Fruit fly (Drosophila melanogaster) whole organism, embryonic: ENCODE measurements around the gene CG10993.

ENCODE experiments used
- Adf1 ChIP-seq: fragments of 200-800 bp; sonication (Bioruptor generic); IDR thresholded peaks from 2 replicates; pipeline ENCODE4 v1.3.6; 2022; ENCODE audit warnings: missing biosample characterization, missing genetic modification characterization
- Awh ChIP-seq: fragments of 200-800 bp; sonication (Bioruptor generic); IDR thresholded peaks from 2 replicates; pipeline ENCODE4, ENCODE4 v1.3.6; 2022; ENCODE audit warnings: missing biosample characterization, missing genetic modification characterization
- CG10959 ChIP-seq: fragments of 200-800 bp; sonication (Bioruptor generic); IDR thresholded peaks from 2 replicates; pipeline ENCODE4 v1.3.6; 2022; ENCODE audit warnings: missing biosample characterization, missing genetic modification characterization
- CG12769 ChIP-seq: fragments of 200-800 bp; sonication (Bioruptor generic); optimal IDR thresholded peaks from 2 replicates; lab custom pipeline; 2019; ENCODE audit warnings: missing biosample characterization, mild to moderate bottlenecking, missing genetic modification characterization, moderate library complexity
- CG14441 ChIP-seq: fragments of 200-800 bp; sonication (Bioruptor generic); IDR thresholded peaks from 2 replicates; pipeline ENCODE4 v1.3.6; 2022; ENCODE audit warnings: missing biosample characterization, missing genetic modification characterization
- CG1529 ChIP-seq: fragments of 200-800 bp; sonication (Bioruptor generic); optimal IDR thresholded peaks from 3 replicates; lab custom pipeline; 2018; ENCODE audit warnings: missing biosample characterization, missing genetic modification characterization
- CG1603 ChIP-seq: fragments of 200-800 bp; sonication (Bioruptor generic); optimal IDR thresholded peaks from 2 replicates; lab custom pipeline; 2019; ENCODE audit warnings: missing biosample characterization, mild to moderate bottlenecking, missing genetic modification characterization, moderate library complexity
- CG17912 ChIP-seq: fragments of 200-800 bp; sonication (Bioruptor generic); optimal IDR thresholded peaks from 2 replicates; lab custom pipeline; 2018; ENCODE audit warnings: missing biosample characterization, mild to moderate bottlenecking, missing genetic modification characterization
- CG18262 ChIP-seq: fragments of 200-800 bp; optimal IDR thresholded peaks from 3 replicates; lab custom pipeline; 2019; ENCODE audit warnings: missing biosample characterization, mild to moderate bottlenecking, missing genetic modification characterization, moderate library complexity
- CG4328 ChIP-seq: fragments of 200-800 bp; sonication (Bioruptor generic); optimal IDR thresholded peaks from 3 replicates; lab custom pipeline; 2017; ENCODE audit warnings: missing biosample characterization, missing genetic modification reagents, missing genetic modification characterization
- CG4404 ChIP-seq: fragments of 200-800 bp; sonication (Bioruptor generic); IDR thresholded peaks from 2 replicates; pipeline ENCODE4 v1.3.6; 2022; ENCODE audit warnings: missing biosample characterization, missing genetic modification characterization
- CG4820 ChIP-seq: fragments of 200-800 bp; sonication (Bioruptor generic); optimal IDR thresholded peaks from 3 replicates; lab custom pipeline; 2016; ENCODE audit warnings: missing biosample characterization, missing genetic modification characterization
- CG6683 ChIP-seq: fragments of 200-800 bp; sonication (Bioruptor generic); optimal IDR thresholded peaks from 2 replicates; lab custom pipeline; 2017; ENCODE audit warnings: missing biosample characterization, mild to moderate bottlenecking, missing genetic modification characterization, missing genetic modification reagents
- CG7556 ChIP-seq: fragments of 200-800 bp; sonication (Bioruptor generic); optimal IDR thresholded peaks from 2 replicates; lab custom pipeline; 2017; ENCODE audit warnings: missing biosample characterization, mild to moderate bottlenecking, missing genetic modification characterization
- CG9797 ChIP-seq: fragments of 200-800 bp; sonication (Bioruptor generic); optimal IDR thresholded peaks from 3 replicates; lab custom pipeline; 2018; ENCODE audit warnings: missing biosample characterization, mild to moderate bottlenecking, missing genetic modification characterization
- D19B ChIP-seq: fragments of 200-800 bp; sonication (Bioruptor generic); optimal IDR thresholded peaks from 2 replicates; lab custom pipeline; 2017; ENCODE audit warnings: missing biosample characterization, mild to moderate bottlenecking, missing genetic modification characterization
- E2f1 ChIP-seq: fragments of 200-800 bp; sonication (Bioruptor generic); IDR thresholded peaks from 2 replicates; pipeline ENCODE4 v1.3.6; 2022; ENCODE audit warnings: missing biosample characterization, missing genetic modification characterization
- HHEX ChIP-seq: fragments of 200-800 bp; sonication (Bioruptor generic); optimal IDR thresholded peaks from 3 replicates; lab custom pipeline; 2017; ENCODE audit warnings: missing biosample characterization, mild to moderate bottlenecking, missing genetic modification characterization, missing genetic modification reagents
- HLH4C ChIP-seq: fragments of 200-800 bp; sonication (Bioruptor generic); IDR thresholded peaks from 3 replicates; pipeline ENCODE4 v1.3.6; 2022; ENCODE audit warnings: missing biosample characterization, missing genetic modification characterization; ENCODE audit not compliant: partially characterized antibody
- Mes4 ChIP-seq: fragments of 200-800 bp; sonication (Bioruptor generic); optimal IDR thresholded peaks from 2 replicates; lab custom pipeline; 2016; ENCODE audit warnings: missing biosample characterization, missing genetic modification characterization
- Myb ChIP-seq: fragments of 200-800 bp; sonication (Bioruptor generic); optimal IDR thresholded peaks from 2 replicates; lab custom pipeline; 2016; ENCODE audit warnings: missing biosample characterization, missing genetic modification characterization
- NC2α ChIP-seq: fragments of 200-800 bp; sonication (Bioruptor generic); optimal IDR thresholded peaks from 2 replicates; lab custom pipeline; 2016; ENCODE audit warnings: missing biosample characterization, missing genetic modification characterization
- NC2β ChIP-seq: fragments of 200-800 bp; sonication (Bioruptor generic); optimal IDR thresholded peaks from 2 replicates; lab custom pipeline; 2016; ENCODE audit warnings: missing biosample characterization, missing genetic modification characterization
- Scr ChIP-seq: fragments of 200-800 bp; sonication (Bioruptor generic); IDR thresholded peaks from 2 replicates; pipeline ENCODE4 v1.3.6; 2022; ENCODE audit warnings: missing biosample characterization, missing genetic modification characterization; ENCODE audit not compliant: partially characterized antibody
- Sox102F ChIP-seq: fragments of 200-800 bp; sonication (Bioruptor generic); optimal IDR thresholded peaks from 2 replicates; lab custom pipeline; 2018; ENCODE audit warnings: missing biosample characterization, mild to moderate bottlenecking, missing genetic modification characterization, moderate library complexity
- Stat92E ChIP-seq, 3 experiments: fragments of >200 bp in 2 of 3; fragments of 200-800 bp in 1 of 3; sonication (Bioruptor generic) in 1 of 3; optimal IDR thresholded peaks; 2 replicates each; lab custom pipeline; 2017 to 2019; ENCODE audit warnings: missing biosample characterization in 3 of 3, missing genetic modification characterization in 3 of 3, mild to moderate bottlenecking in 1 of 3, moderate library complexity in 1 of 3
- Xbp1 ChIP-seq: fragments of 200-800 bp; sonication (Bioruptor generic); optimal IDR thresholded peaks from 3 replicates; lab custom pipeline; 2016; ENCODE audit warnings: missing biosample characterization, mild to moderate bottlenecking, missing genetic modification characterization
- YL-1 ChIP-seq: fragments of 200-800 bp; sonication (Bioruptor generic); optimal IDR thresholded peaks from 3 replicates; lab custom pipeline; 2017; ENCODE audit warnings: missing biosample characterization, mild to moderate bottlenecking, missing genetic modification characterization
- ac ChIP-seq: fragments of 200-800 bp; sonication (Bioruptor generic); optimal IDR thresholded peaks from 3 replicates; lab custom pipeline; 2017; ENCODE audit warnings: missing biosample characterization, mild to moderate bottlenecking, missing genetic modification characterization
- bcd ChIP-seq: fragments of 200-800 bp; sonication (Bioruptor generic); optimal IDR thresholded peaks from 2 replicates; lab custom pipeline; 2017; ENCODE audit warnings: missing biosample characterization, mild to moderate bottlenecking, missing genetic modification characterization
- cg ChIP-seq: fragments of 200-800 bp; sonication (Bioruptor generic); optimal IDR thresholded peaks from 3 replicates; lab custom pipeline; 2019; ENCODE audit warnings: missing biosample characterization, mild to moderate bottlenecking, missing genetic modification characterization, moderate library complexity
- crol ChIP-seq: fragments of 200-800 bp; sonication (Bioruptor generic); IDR thresholded peaks from 2 replicates; pipeline ENCODE4 v1.3.6; 2022; ENCODE audit warnings: missing biosample characterization, missing genetic modification characterization
- disco-r ChIP-seq: fragments of 200-800 bp; sonication (Bioruptor generic); optimal IDR thresholded peaks from 2 replicates; lab custom pipeline; 2016; ENCODE audit warnings: missing biosample characterization, missing genetic modification characterization
- eve ChIP-seq, 2 experiments: fragments of >200 bp; optimal IDR thresholded peaks; 2 replicates each; lab custom pipeline; 2017; ENCODE audit warnings: missing biosample characterization in 2 of 2, missing genetic modification characterization in 2 of 2
- ewg ChIP-seq: fragments of 200-800 bp; sonication (Bioruptor generic); optimal IDR thresholded peaks from 3 replicates; lab custom pipeline; 2017; ENCODE audit warnings: mild to moderate bottlenecking, missing biosample characterization, missing genetic modification reagents, missing genetic modification characterization
- fd64A ChIP-seq: fragments of 200-800 bp; sonication (Bioruptor generic); optimal IDR thresholded peaks from 3 replicates; lab custom pipeline; 2018; ENCODE audit warnings: missing biosample characterization, mild to moderate bottlenecking, missing genetic modification characterization
- grau ChIP-seq: fragments of 200-800 bp; optimal IDR thresholded peaks from 3 replicates; lab custom pipeline; 2019; ENCODE audit warnings: missing biosample characterization, mild to moderate bottlenecking, missing genetic modification characterization, moderate library complexity
- hb ChIP-seq: fragments of 200-800 bp; sonication (Bioruptor generic); IDR thresholded peaks from 3 replicates; pipeline ENCODE4 v1.3.6; 2022; ENCODE audit warnings: missing biosample characterization, missing genetic modification characterization; ENCODE audit not compliant: partially characterized antibody
- inv ChIP-seq: fragments of 200-800 bp; sonication (Bioruptor generic); IDR thresholded peaks from 2 replicates; pipeline ENCODE4 v1.3.6; 2022; ENCODE audit warnings: missing biosample characterization, missing genetic modification characterization; ENCODE audit not compliant: partially characterized antibody
- jigr1 ChIP-seq: fragments of 200-800 bp; sonication (Bioruptor generic); IDR thresholded peaks from 3 replicates; pipeline ENCODE4 v1.3.6; 2022; ENCODE audit warnings: missing biosample characterization, missing genetic modification characterization
- kah ChIP-seq: fragments of 200-800 bp; sonication (Bioruptor generic); optimal IDR thresholded peaks from 2 replicates; lab custom pipeline; 2018; ENCODE audit warnings: missing biosample characterization, mild to moderate bottlenecking, missing genetic modification characterization
- lov ChIP-seq, 2 experiments: fragments of 200-800 bp in 1 of 2; fragments of >200 bp in 1 of 2; sonication (Bioruptor generic) in 1 of 2; IDR thresholded peaks in 1 of 2; optimal IDR thresholded peaks in 1 of 2; 2 replicates in 1 of 2; 3 replicates in 1 of 2; pipeline versions ENCODE4 v1.3.6 to Lab custom; 2017 to 2022; ENCODE audit warnings: missing biosample characterization in 1 of 2, missing genetic modification characterization in 1 of 2
- nerfin-1 ChIP-seq: fragments of 200-800 bp; sonication (Bioruptor generic); optimal IDR thresholded peaks from 3 replicates; lab custom pipeline; 2019; ENCODE audit warnings: missing biosample characterization, mild to moderate bottlenecking, missing genetic modification characterization, moderate library complexity
- peb ChIP-seq: fragments of 200-800 bp; sonication (Bioruptor generic); IDR thresholded peaks from 2 replicates; pipeline ENCODE4 v1.3.6; 2022; ENCODE audit warnings: missing biosample characterization, missing genetic modification characterization
- psq ChIP-seq: fragments of 200-800 bp; sonication (Bioruptor generic); optimal IDR thresholded peaks from 2 replicates; lab custom pipeline; 2017; ENCODE audit warnings: missing biosample characterization, missing genetic modification characterization
- ranshi ChIP-seq: fragments of 200-800 bp; sonication (Bioruptor generic); IDR thresholded peaks from 2 replicates; pipeline ENCODE4 v1.3.6; 2022; ENCODE audit warnings: missing biosample characterization, missing genetic modification characterization
- scrt ChIP-seq: fragments of 200-800 bp; sonication (Bioruptor generic); optimal IDR thresholded peaks from 2 replicates; lab custom pipeline; 2018; ENCODE audit warnings: missing biosample characterization, mild to moderate bottlenecking, missing genetic modification characterization, moderate library complexity
- slp2 ChIP-seq: fragments of 200-800 bp; sonication (Bioruptor generic); optimal IDR thresholded peaks from 2 replicates; lab custom pipeline; 2016; ENCODE audit warnings: missing biosample characterization, missing genetic modification characterization
- so ChIP-seq: fragments of 200-800 bp; sonication (Bioruptor generic); IDR thresholded peaks from 3 replicates; pipeline ENCODE4 v1.3.6; 2022; ENCODE audit warnings: missing biosample characterization, missing genetic modification characterization
- stwl ChIP-seq: fragments of 200-800 bp; sonication (Bioruptor generic); optimal IDR thresholded peaks from 3 replicates; lab custom pipeline; 2018; ENCODE audit warnings: missing biosample characterization, mild to moderate bottlenecking, missing genetic modification characterization, moderate library complexity

Gene CG10993

dm6 chrX:13755152-13755557 is 35.8 kb downstream of the CG10993 start, which contains the start of gene Pdcd4 (continued):
- no peak for TF ChIP-seq CG10959 (GFP tag; lab: Robert Waterston, UW)
- TF ChIP-seq CG12769 (tag; lab: Kevin White, UChicago): peak; percentile 44
- peak; percentile 35 for TF ChIP-seq stwl (tag; lab: Kevin White, UChicago)
- no peak for TF ChIP-seq peb (GFP tag; lab: Robert Waterston, UW)
- peak; percentile 31 for TF ChIP-seq CG1603 (tag; lab: Kevin White, UChicago)
- no peak for TF ChIP-seq lov (optimal IDR thresholded peaks at IDR 0.05; lab: Kevin White, UChicago)
- TF ChIP-seq lov (GFP tag; IDR thresholded peaks at IDR 0.05; lab: Robert Waterston, UW): no peak
- no peak for TF ChIP-seq CG7556 (GFP tag; lab: Kevin White, UChicago)
- no peak for TF ChIP-seq CG18262 (tag; lab: Kevin White, UChicago)
- TF ChIP-seq HLH4C: no peak
- TF ChIP-seq eve (GFP tag; optimal IDR thresholded peaks at IDR 0.05; lab: Kevin White, UChicago): peak in 1 of 2 experiments; percentile 16
- TF ChIP-seq Xbp1 (GFP tag; lab: Kevin White, UChicago): no peak
- TF ChIP-seq NC2α (GFP tag; lab: Kevin White, UChicago): peak; percentile 41
- TF ChIP-seq Stat92E (GFP tag; optimal IDR thresholded peaks at IDR 0.05; lab: Kevin White, UChicago): no peak
- no peak for TF ChIP-seq jigr1 (GFP tag; lab: Robert Waterston, UW)
- no peak for TF ChIP-seq Adf1
- TF ChIP-seq psq (GFP tag; lab: Kevin White, UChicago): no peak
- no peak; the same call in 2 of the 3 replicates for TF ChIP-seq hb (GFP tag; lab: Robert Waterston, UW)
- TF ChIP-seq Myb (GFP tag; lab: Kevin White, UChicago): no peak
- TF ChIP-seq HHEX: no peak
- no peak for TF ChIP-seq D19B (GFP tag; lab: Kevin White, UChicago)
- no peak for TF ChIP-seq ewg (GFP tag; lab: Kevin White, UChicago)
- TF ChIP-seq CG14441 (GFP tag; lab: Robert Waterston, UW): no peak
- peak; percentile 10 for TF ChIP-seq grau
- no peak for TF ChIP-seq CG17912 (GFP tag; lab: Kevin White, UChicago)
- TF ChIP-seq disco-r (GFP tag; lab: Kevin White, UChicago): no peak
- no peak for TF ChIP-seq Scr (GFP tag; lab: Robert Waterston, UW)
- TF ChIP-seq YL-1: peak; percentile 38
- TF ChIP-seq E2f1 (GFP tag; lab: Robert Waterston, UW): no peak
- no peak for TF ChIP-seq Mes4 (GFP tag; lab: Kevin White, UChicago)
- no peak for TF ChIP-seq ac (GFP tag; lab: Kevin White, UChicago)
- TF ChIP-seq cg (GFP tag; lab: Kevin White, UChicago): peak; percentile 47
- TF ChIP-seq bcd: no peak
- TF ChIP-seq so (GFP tag; lab: Robert Waterston, UW): no peak
- peak; percentile 22 for TF ChIP-seq nerfin-1 (tag; lab: Kevin White, UChicago)
- no peak for TF ChIP-seq kah (GFP tag; lab: Kevin White, UChicago)
- no peak for TF ChIP-seq inv (GFP tag; lab: Robert Waterston, UW)
- no peak for TF ChIP-seq ranshi (GFP tag; lab: Robert Waterston, UW)
- peak; percentile 40 for TF ChIP-seq NC2β (GFP tag; lab: Kevin White, UChicago)
- TF ChIP-seq CG4404 (GFP tag; lab: Robert Waterston, UW): no peak
- TF ChIP-seq fd64A: no peak
- peak; percentile 52 for TF ChIP-seq CG4328 (GFP tag; lab: Kevin White, UChicago)
- no peak for TF ChIP-seq crol (GFP tag; lab: Robert Waterston, UW)
- no peak for TF ChIP-seq CG4820 (GFP tag; lab: Kevin White, UChicago)
- TF ChIP-seq CG6683 (GFP tag; lab: Kevin White, UChicago): no peak
- TF ChIP-seq CG9797 (GFP tag; lab: Kevin White, UChicago): no peak
- TF ChIP-seq Awh (GFP tag; lab: Robert Waterston, UW): 0 out of 2 replicates have a peak, but pooled peaks have one; percentile 24
- no peak for TF ChIP-seq slp2 (GFP tag; lab: Kevin White, UChicago)
- no peak for TF ChIP-seq Sox102F
- peak; percentile 52 for TF ChIP-seq scrt (GFP tag; lab: Kevin White, UChicago)
- no peak for TF ChIP-seq CG1529 (GFP tag; lab: Kevin White, UChicago)
